Worm (Caenorhabditis elegans) whole organism, L3 larva: Measurements from ENCODE around the gene K05F6.8.

Experiments
- egl-27 ChIP-seq: sonication (generic microtip); optimal IDR thresholded peaks from 4 replicates; lab custom pipeline; 2017; ENCODE audit warnings: missing biosample characterization, missing genetic modification reagents, missing genetic modification characterization
- fkh-10 ChIP-seq: sonication (generic microtip); optimal IDR thresholded peaks from 2 replicates; lab custom pipeline; 2017; ENCODE audit warnings: missing biosample characterization, missing genetic modification reagents, missing genetic modification characterization
- fkh-2 ChIP-seq: fragments of 150-350 bp; optimal IDR thresholded peaks from 2 replicates; lab custom pipeline; 2014; ENCODE audit warnings: missing biosample characterization, missing genetic modification reagents, missing genetic modification characterization
- nhr-11 ChIP-seq: fragments of 150-350 bp; optimal IDR thresholded peaks from 2 replicates; lab custom pipeline; 2014; ENCODE audit warnings: missing biosample characterization, missing genetic modification characterization
- nhr-237 ChIP-seq: fragments of 150-350 bp; optimal IDR thresholded peaks from 2 replicates; lab custom pipeline; 2014; ENCODE audit warnings: missing biosample characterization, missing genetic modification characterization
- snpc-4 ChIP-seq: fragments of 150-350 bp; optimal IDR thresholded peaks from 2 replicates; lab custom pipeline; 2014; ENCODE audit warnings: missing biosample characterization, missing genetic modification characterization
- unc-39 ChIP-seq: sonication (generic microtip); optimal IDR thresholded peaks from 4 replicates; lab custom pipeline; 2017; ENCODE audit warnings: missing biosample characterization, missing genetic modification characterization
- unc-62 ChIP-seq: fragments of 150-350 bp; sonication (generic microtip); optimal IDR thresholded peaks from 4 replicates; lab custom pipeline; 2014; ENCODE audit warnings: missing biosample characterization, missing genetic modification reagents, missing genetic modification characterization
- ztf-4 ChIP-seq: fragments of 150-350 bp; optimal IDR thresholded peaks from 2 replicates; lab custom pipeline; 2014; ENCODE audit warnings: missing biosample characterization, missing genetic modification characterization

ce11 chrII:1571032-1571431 lies 3.5 kb upstream of the K05F6.8 start, which contains the start of gene fbxb-46:
- TF ChIP-seq fkh-2 (tag; lab: Kevin White, UChicago), result no peak
- TF ChIP-seq nhr-237 (tag; lab: Kevin White, UChicago), result no peak
- no peak for TF ChIP-seq egl-27
- TF ChIP-seq fkh-10, result no peak
- TF ChIP-seq ztf-4 (tag; lab: Kevin White, UChicago), result no peak
- TF ChIP-seq snpc-4 (tag; lab: Kevin White, UChicago), result no peak
- TF ChIP-seq unc-39 (tag; lab: Kevin White, UChicago), result no peak
- no peak for TF ChIP-seq unc-62 (GFP tag; lab: Kevin White, UChicago)
- TF ChIP-seq nhr-11 (tag; lab: Kevin White, UChicago), result no peak
